Worm (Caenorhabditis elegans) whole organism, young adult: Measurements from ENCODE around the gene txt-13.

Experiments used
- F52B5.7 ChIP-seq: sonication (generic microtip); optimal IDR thresholded peaks from 2 replicates; lab custom pipeline; 2016; ENCODE audit warnings: mild to moderate bottlenecking, missing genetic modification characterization, missing compliant biosample characterization
- F57A8.1 ChIP-seq: fragments of 200-800 bp; sonication (Bioruptor generic); optimal IDR thresholded peaks from 2 replicates; lab custom pipeline; 2018; ENCODE audit warnings: mild to moderate bottlenecking, missing genetic modification characterization, moderate library complexity, missing compliant biosample characterization
- T26A5.8 ChIP-seq: sonication (generic microtip); optimal IDR thresholded peaks from 2 replicates; lab custom pipeline; 2016; ENCODE audit warnings: missing genetic modification characterization, missing compliant biosample characterization
- Y67H2A.10 ChIP-seq: fragments of 200-800 bp; sonication (Bioruptor generic); conservative IDR thresholded peaks from 2 replicates; pipeline ENCODE4 v1.3.6; 2022; ENCODE audit warnings: missing genetic modification reagents, missing genetic modification characterization, missing compliant biosample characterization
- Y79H2A.3 ChIP-seq: fragments of 200-800 bp; sonication (Bioruptor generic); conservative IDR thresholded peaks from 2 replicates; pipeline ENCODE4 v1.3.6; 2022; ENCODE audit warnings: missing genetic modification reagents, missing genetic modification characterization, missing compliant biosample characterization
- Y95B8A.8 ChIP-seq: fragments of 200-800 bp; sonication (Bioruptor generic); IDR thresholded peaks from 2 replicates; pipeline ENCODE4 v1.3.6; 2022; ENCODE audit warnings: missing genetic modification reagents, missing genetic modification characterization, missing compliant biosample characterization
- ZK185.1 ChIP-seq: sonication (generic microtip); optimal IDR thresholded peaks from 2 replicates; lab custom pipeline; 2016; ENCODE audit warnings: mild to moderate bottlenecking, missing genetic modification characterization, missing compliant biosample characterization; ENCODE audit not compliant: poor library complexity, severe bottlenecking
- attf-5 ChIP-seq: fragments of 200-800 bp; sonication (Bioruptor generic); optimal IDR thresholded peaks from 2 replicates; lab custom pipeline; 2018; ENCODE audit warnings: mild to moderate bottlenecking, missing genetic modification characterization, missing compliant biosample characterization
- bed-1 ChIP-seq: fragments of 200-800 bp; sonication (Bioruptor generic); IDR thresholded peaks from 2 replicates; pipeline ENCODE4 v1.3.6; 2022; ENCODE audit warnings: missing genetic modification reagents, missing genetic modification characterization, missing compliant biosample characterization
- cebp-1 ChIP-seq, 2 experiments: fragments of 200-800 bp in 1 of 2; sonication (Bioruptor generic) in 1 of 2; sonication (generic microtip) in 1 of 2; IDR thresholded peaks in 1 of 2; optimal IDR thresholded peaks in 1 of 2; 2 replicates each; pipeline versions ENCODE4 v1.3.6 to Lab custom; 2017 to 2022; ENCODE audit warnings: missing compliant biosample characterization in 2 of 2, missing genetic modification characterization in 2 of 2, mild to moderate bottlenecking in 1 of 2, missing genetic modification reagents in 1 of 2, moderate library complexity in 1 of 2
- cebp-2 ChIP-seq: fragments of 200-800 bp; sonication (Bioruptor generic); IDR thresholded peaks from 2 replicates; pipeline ENCODE4 v1.3.6; 2022; ENCODE audit warnings: missing genetic modification characterization, missing compliant biosample characterization
- ceh-100 ChIP-seq: fragments of 200-800 bp; sonication (Bioruptor generic); IDR thresholded peaks from 2 replicates; pipeline ENCODE4 v1.3.6; 2022; ENCODE audit warnings: missing genetic modification reagents, missing genetic modification characterization, missing compliant biosample characterization
- chd-7 ChIP-seq: sonication (generic microtip); optimal IDR thresholded peaks from 2 replicates; lab custom pipeline; 2016; ENCODE audit warnings: mild to moderate bottlenecking, missing genetic modification characterization, moderate library complexity, missing compliant biosample characterization
- dox-1 ChIP-seq: fragments of 200-800 bp; sonication (Bioruptor generic); IDR thresholded peaks from 2 replicates; pipeline ENCODE4 v1.3.6; 2022; ENCODE audit warnings: missing genetic modification reagents, missing genetic modification characterization, missing compliant biosample characterization
- dpff-1 ChIP-seq: sonication (generic microtip); optimal IDR thresholded peaks from 2 replicates; lab custom pipeline; 2017; ENCODE audit warnings: mild to moderate bottlenecking, missing genetic modification characterization, missing compliant biosample characterization
- efl-1 ChIP-seq: fragments of 150-350 bp; optimal IDR thresholded peaks from 2 replicates; lab custom pipeline; 2014; ENCODE audit warnings: missing biosample characterization, missing genetic modification reagents, missing genetic modification characterization
- egl-18 ChIP-seq: fragments of 200-800 bp; sonication (Bioruptor generic); IDR thresholded peaks from 2 replicates; pipeline ENCODE4 v1.3.6; 2022; ENCODE audit warnings: missing genetic modification reagents, missing genetic modification characterization, missing compliant biosample characterization
- egrh-3 ChIP-seq: fragments of 200-800 bp; sonication (Bioruptor generic); IDR thresholded peaks from 2 replicates; pipeline ENCODE4 v1.3.6; 2022; ENCODE audit warnings: missing genetic modification reagents, missing genetic modification characterization, missing compliant biosample characterization
- ets-4 ChIP-seq: fragments of 200-800 bp; sonication (Bioruptor generic); optimal IDR thresholded peaks from 2 replicates; lab custom pipeline; 2018; ENCODE audit warnings: mild to moderate bottlenecking, missing genetic modification characterization, missing compliant biosample characterization
- hmg-1.2 ChIP-seq: fragments of 200-800 bp; sonication (Bioruptor generic); IDR thresholded peaks from 2 replicates; pipeline ENCODE4 v1.3.6; 2022; ENCODE audit warnings: missing genetic modification reagents, missing genetic modification characterization, missing compliant biosample characterization
- lin-26 ChIP-seq: fragments of 200-800 bp; sonication (Bioruptor generic); IDR thresholded peaks from 2 replicates; pipeline ENCODE4 v1.3.6; 2022; ENCODE audit warnings: missing genetic modification reagents, missing genetic modification characterization, missing compliant biosample characterization
- lin-35 ChIP-seq, 3 experiments: fragments of 150-350 bp in 2 of 3; sonication (generic microtip) in 1 of 3; optimal IDR thresholded peaks; 2 replicates each; lab custom pipeline; 2014 to 2018; ENCODE audit warnings: missing biosample characterization in 3 of 3, missing genetic modification characterization in 3 of 3, missing genetic modification reagents in 3 of 3
- lin-54 ChIP-seq: fragments of 200-800 bp; sonication (Bioruptor generic); optimal IDR thresholded peaks from 2 replicates; lab custom pipeline; 2018; ENCODE audit warnings: mild to moderate bottlenecking, missing genetic modification characterization, missing compliant biosample characterization
- nhr-80 ChIP-seq: sonication (generic microtip); optimal IDR thresholded peaks from 2 replicates; lab custom pipeline; 2016; ENCODE audit warnings: missing genetic modification characterization, missing compliant biosample characterization
- nhr-90 ChIP-seq: sonication (generic microtip); optimal IDR thresholded peaks from 2 replicates; lab custom pipeline; 2016; ENCODE audit warnings: missing genotype, mild to moderate bottlenecking, missing genetic modification characterization, missing compliant biosample characterization
- rpc-1 ChIP-seq, 2 experiments: fragments of 150-350 bp in 1 of 2; sonication (generic microtip) in 1 of 2; optimal IDR thresholded peaks; 2 replicates each; lab custom pipeline; 2014 to 2018; ENCODE audit warnings: missing biosample characterization in 1 of 2, missing genetic modification characterization in 1 of 2, missing genetic modification reagents in 1 of 2, missing genotype in 1 of 2
- sea-2 ChIP-seq: fragments of 200-800 bp; sonication (Bioruptor generic); IDR thresholded peaks from 2 replicates; pipeline ENCODE4 v1.3.6; 2022; ENCODE audit warnings: missing genetic modification characterization, missing compliant biosample characterization
- snpc-1.3 ChIP-seq: sonication (generic microtip); optimal IDR thresholded peaks from 2 replicates; lab custom pipeline; 2017; ENCODE audit warnings: missing genetic modification characterization, mild to moderate bottlenecking, missing compliant biosample characterization, antibody characterized with exemption, moderate library complexity, missing genotype, missing genetic modification reagents; ENCODE audit not compliant: insufficient read depth
- snpc-4 ChIP-seq, 5 experiments: fragments of 150-350 bp in 1 of 5; sonication (generic microtip) in 4 of 5; optimal IDR thresholded peaks; 2 replicates each; lab custom pipeline; 2014 to 2018; ENCODE audit warnings: missing genetic modification characterization in 5 of 5, missing biosample characterization in 3 of 5, antibody characterized with exemption in 2 of 5, mild to moderate bottlenecking in 2 of 5, missing compliant biosample characterization in 2 of 5, missing genotype in 2 of 5, moderate library complexity in 2 of 5, missing genetic modification reagents in 1 of 5
- sptf-2 ChIP-seq: fragments of 200-800 bp; sonication (Bioruptor generic); optimal IDR thresholded peaks from 2 replicates; lab custom pipeline; 2018; ENCODE audit warnings: mild to moderate bottlenecking, missing genetic modification characterization, missing compliant biosample characterization
- tbp1 ChIP-seq: fragments of 200-800 bp; sonication (Bioruptor generic); optimal IDR thresholded peaks from 2 replicates; lab custom pipeline; 2018; ENCODE audit warnings: mild to moderate bottlenecking, missing genetic modification characterization, missing compliant biosample characterization
- zfh-2 ChIP-seq: fragments of 200-800 bp; sonication (Bioruptor generic); conservative IDR thresholded peaks from 2 replicates; pipeline ENCODE4 v1.3.6; 2022; ENCODE audit warnings: missing genetic modification reagents, missing genetic modification characterization, missing compliant biosample characterization
- zim-3 ChIP-seq: sonication (generic microtip); optimal IDR thresholded peaks from 2 replicates; lab custom pipeline; 2017; ENCODE audit warnings: mild to moderate bottlenecking, missing genetic modification characterization, moderate library complexity, missing compliant biosample characterization
- ztf-28 ChIP-seq: fragments of 200-800 bp; sonication (Bioruptor generic); IDR thresholded peaks from 2 replicates; pipeline ENCODE4 v1.3.6; 2022; ENCODE audit warnings: missing genetic modification reagents, missing genetic modification characterization, missing compliant biosample characterization
- ztf-6 ChIP-seq: fragments of 200-800 bp; sonication (Bioruptor generic); IDR thresholded peaks from 2 replicates; pipeline ENCODE4 v1.3.6; 2022; ENCODE audit warnings: missing genetic modification reagents, missing genetic modification characterization, missing compliant biosample characterization

Gene txt-13

DNA sequence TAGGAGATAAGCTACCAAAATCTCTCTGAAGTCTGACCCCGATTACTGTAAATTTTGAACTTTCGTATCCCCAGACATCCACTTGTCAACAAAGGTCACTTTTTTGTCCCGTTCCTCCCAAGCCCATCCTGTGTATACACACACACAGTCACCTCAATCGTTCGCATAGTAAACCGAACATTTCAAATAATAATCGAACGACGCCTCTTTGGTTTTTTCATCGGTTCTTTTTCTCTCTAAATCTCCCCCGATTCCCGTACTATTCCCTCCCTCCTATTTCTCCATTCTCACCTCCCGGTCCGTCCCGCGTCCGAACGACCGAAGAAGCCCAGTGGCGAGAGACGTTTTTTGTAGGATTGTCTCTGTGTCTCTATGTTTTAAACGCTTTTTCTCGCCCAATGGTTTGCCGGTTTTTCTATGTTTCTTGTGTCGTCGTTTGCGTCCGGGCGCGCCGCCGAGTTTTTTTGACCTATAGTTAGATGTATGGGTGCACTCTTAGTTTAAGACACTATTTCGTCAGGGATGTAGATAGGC lies 41.1 kb upstream of the txt-13 start:
- TF ChIP-seq attf-5 (GFP tag; lab: Kevin White, UChicago) (peak; percentile 2), hmg-1.2 (peak; percentile 43; the same call in 1 of the 2 replicates), nhr-80 (tag; lab: Kevin White, UChicago) (peak; percentile 23), zfh-2 (GFP tag; lab: Robert Waterston, UW) (peak; percentile 89), efl-1 (peak; percentile 26), lin-26 (GFP tag; lab: Robert Waterston, UW) (0 out of 2 replicates have a peak, but pooled peaks have one; percentile 33), cebp-1 (GFP tag; IDR thresholded peaks at IDR 0.05; lab: Robert Waterston, UW) (no peak), cebp-1 (tag; optimal IDR thresholded peaks at IDR 0.05; lab: Kevin White, UChicago) (peak; percentile 2), dox-1 (0 out of 2 replicates have a peak, but pooled peaks have one; percentile 42), lin-54 (GFP tag; lab: Kevin White, UChicago) (no peak), zim-3 (tag; lab: Kevin White, UChicago) (no peak), T26A5.8 (tag; lab: Kevin White, UChicago) (no peak)
- TF ChIP-seq, all 124 proteins: peak for 8

- TF ChIP-seq ztf-6 (GFP tag; lab: Robert Waterston, UW) (no peak), cebp-2 (0 out of 2 replicates have a peak, but pooled peaks have one; percentile 51), zfh-2 (GFP tag; lab: Robert Waterston, UW) (peak; percentile 58; the same call in 1 of the 2 replicates)
These were observed 39.5 kb upstream of the txt-13 start for ce11 chrII:10530907-10531306.

DNA sequence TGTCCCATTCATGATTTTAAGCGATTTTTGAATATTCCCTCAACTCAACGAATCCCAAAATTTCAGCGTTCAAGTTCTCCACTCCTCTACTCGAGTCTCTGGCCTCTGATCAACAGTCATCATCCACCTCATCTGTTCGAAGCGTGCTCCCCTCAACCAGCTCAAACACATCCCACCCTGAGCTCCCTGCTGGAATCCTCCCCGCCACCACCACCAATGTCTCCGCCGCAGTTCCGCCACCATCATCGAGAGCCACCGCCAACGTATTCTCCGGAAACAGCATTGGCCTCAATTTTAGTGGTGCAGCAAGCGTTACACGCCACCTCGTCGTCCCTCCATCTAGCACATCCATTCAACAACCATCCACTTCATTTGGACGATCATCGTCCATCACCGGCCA lies 38.8 kb upstream of the txt-13 start:
- no peak for TF ChIP-seq dpff-1 (tag; lab: Kevin White, UChicago)
- TF ChIP-seq nhr-90 (tag; lab: Kevin White, UChicago), result no peak
- TF ChIP-seq Y67H2A.10 (GFP tag; lab: Robert Waterston, UW), result no peak
- no peak for TF ChIP-seq ceh-100 (GFP tag; lab: Robert Waterston, UW)
- peak; percentile 11 for TF ChIP-seq chd-7 (tag; lab: Kevin White, UChicago)
- TF ChIP-seq Y79H2A.3 (GFP tag; lab: Robert Waterston, UW), result no peak
- TF ChIP-seq egl-18 (GFP tag; lab: Robert Waterston, UW), result no peak
- TF ChIP-seq bed-1, result no peak
- TF ChIP-seq F52B5.7, result no peak
- TF ChIP-seq ets-4, result no peak
- TF ChIP-seq rpc-1 (optimal IDR thresholded peaks at IDR 0.05; lab: Kevin White, UChicago), result no peak
- TF ChIP-seq rpc-1 (tag; optimal IDR thresholded peaks at IDR 0.05; lab: Kevin White, UChicago), result no peak
- TF ChIP-seq zfh-2 (GFP tag; lab: Robert Waterston, UW), result peak; percentile 71
- TF ChIP-seq ztf-28, result no peak
- TF ChIP-seq egrh-3 (GFP tag; lab: Robert Waterston, UW), result peak; percentile 52; the same call in 1 of the 2 replicates
- TF ChIP-seq tbp1 (GFP tag; lab: Kevin White, UChicago), result no peak

- TF ChIP-seq lin-26 (GFP tag; lab: Robert Waterston, UW) (0 out of 2 replicates have a peak, but pooled peaks have one; percentile 10), dpff-1 (tag; lab: Kevin White, UChicago) (no peak)
These were observed 36.4 kb upstream of the txt-13 start for ce11 chrII:10533985-10534384.

DNA sequence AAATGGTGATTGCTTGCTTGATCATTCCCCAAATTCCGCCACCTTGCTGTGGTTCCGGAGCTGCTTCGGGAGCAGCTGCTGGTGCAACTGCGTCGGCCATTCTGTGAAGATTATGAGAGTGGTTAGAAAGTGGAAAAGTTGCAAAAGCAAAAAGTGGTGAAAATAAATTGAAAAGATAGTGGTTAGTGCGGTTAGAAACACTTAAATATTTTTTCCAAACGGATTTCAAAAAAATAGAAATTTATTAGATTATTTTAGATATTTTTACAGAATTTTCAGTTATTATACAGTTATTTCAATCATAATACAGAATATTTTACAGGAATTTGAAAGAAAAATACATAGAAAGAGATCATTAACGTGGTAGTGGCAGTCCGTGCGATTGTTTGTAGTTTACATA lies 32.8 kb upstream of the txt-13 start, which contains the start of gene R166.2:
TSS of gene R166.2 (minus strand) at position 101 of the 400 bp plus-strand sequence.
- TF ChIP-seq lin-54 (GFP tag; lab: Kevin White, UChicago) (no peak), sea-2 (GFP tag; lab: Robert Waterston, UW) (no peak), snpc-4 (GFP tag; optimal IDR thresholded peaks at IDR 0.05; lab: Kevin White, UChicago) (no peak), snpc-4 (tag; optimal IDR thresholded peaks at IDR 0.05; lab: Kevin White, UChicago) (no peak), ZK185.1 (tag; lab: Kevin White, UChicago) (no peak), snpc-1.3 (tag; lab: Kevin White, UChicago) (no peak), sptf-2 (GFP tag; lab: Kevin White, UChicago) (no peak), Y95B8A.8 (GFP tag; lab: Robert Waterston, UW) (no peak), lin-35 (GFP tag; optimal IDR thresholded peaks at IDR 0.05; lab: Kevin White, UChicago) (no peak), F57A8.1 (no peak)
